Fruit fly (Drosophila melanogaster): ENCODE results near the gene gammaCOP.

Gene gammaCOP

dm6 chr3R:31606242-31607143 lies 34.5 kb downstream of the gammaCOP start:
- no peak for TF ChIP-seq CG33017 (tag; optimal IDR thresholded peaks at IDR 0.05)
- no peak for TF ChIP-seq Mnt (GFP tag; optimal IDR thresholded peaks at IDR 0.05)
- no peak for TF ChIP-seq CG1620 (GFP tag; optimal IDR thresholded peaks at IDR 0.05)
- TF ChIP-seq cnc (optimal IDR thresholded peaks at IDR 0.05) = no peak
- no peak for TF ChIP-seq pad (GFP tag; optimal IDR thresholded peaks at IDR 0.05)
- TF ChIP-seq CG12768 (GFP tag; optimal IDR thresholded peaks at IDR 0.05) = peak; percentile 2
- peak; percentile 6 for TF ChIP-seq Hr96 (GFP tag; optimal IDR thresholded peaks at IDR 0.05)
- no peak for TF ChIP-seq toe (GFP tag; optimal IDR thresholded peaks at IDR 0.05)

DNA sequence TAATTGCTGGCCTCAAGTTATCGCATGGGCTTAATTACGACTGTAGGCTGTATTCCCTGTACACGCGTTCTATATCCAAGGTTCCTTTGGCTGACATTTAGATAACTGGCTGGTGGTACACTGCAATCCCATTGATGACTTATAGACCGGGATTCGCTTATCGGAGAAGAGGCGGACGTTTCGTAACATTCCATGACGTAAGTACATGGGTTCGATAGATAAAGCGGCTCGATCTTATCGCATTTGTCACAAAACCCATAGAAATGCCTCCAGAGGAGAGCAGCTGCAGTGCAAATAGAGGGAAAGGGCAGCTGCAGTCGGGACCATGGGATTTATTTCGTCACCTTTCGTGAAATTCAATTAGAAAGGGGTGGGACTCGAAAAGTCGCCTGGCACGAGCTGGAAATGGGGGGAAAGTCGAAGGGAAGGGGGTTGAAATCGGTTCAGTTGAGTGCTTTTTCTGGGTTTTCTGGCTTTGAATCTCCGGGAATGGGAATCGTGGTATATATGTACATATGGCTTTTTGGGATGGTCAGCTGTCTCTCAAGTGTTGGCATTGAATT lies 35.4 kb downstream of the gammaCOP start:
- no peak for TF ChIP-seq CG11617 (GFP tag; optimal IDR thresholded peaks at IDR 0.05)

DNA sequence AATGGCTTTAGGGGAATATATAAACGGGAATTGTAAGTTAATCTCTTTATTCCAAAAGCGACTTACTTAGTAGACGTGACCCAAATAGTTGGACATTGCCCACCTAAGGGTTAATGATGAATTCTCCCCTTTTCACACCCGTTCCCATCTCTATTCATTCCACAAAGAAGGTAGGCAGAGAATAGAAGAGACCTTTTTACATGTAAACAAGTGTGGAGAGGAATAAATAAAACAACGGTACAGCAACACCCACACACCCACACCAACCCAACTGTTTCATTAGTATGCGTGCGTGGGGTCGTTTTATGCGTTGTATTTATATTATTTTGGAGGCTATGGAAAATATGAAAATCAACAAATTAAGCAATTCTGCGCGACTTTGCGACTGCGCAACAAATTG lies 36.1 kb downstream of the gammaCOP start:
- no peak for TF ChIP-seq CG11617 (GFP tag; optimal IDR thresholded peaks at IDR 0.05)
- no peak for TF ChIP-seq cnc (optimal IDR thresholded peaks at IDR 0.05)
- TF ChIP-seq CG14711 (tag; optimal IDR thresholded peaks at IDR 0.05) = no peak
- peak; percentile 71 for TF ChIP-seq ovo (GFP tag; optimal IDR thresholded peaks at IDR 0.05)

- TF ChIP-seq toe (GFP tag; optimal IDR thresholded peaks at IDR 0.05) (no peak), Clk (GFP tag; optimal IDR thresholded peaks at IDR 0.05) (peak; percentile 24), CG11617 (GFP tag; optimal IDR thresholded peaks at IDR 0.05) (peak; percentile 7), Hr96 (GFP tag; optimal IDR thresholded peaks at IDR 0.05) (peak; percentile 56), CG12768 (GFP tag; optimal IDR thresholded peaks at IDR 0.05) (peak; percentile 90), CG7101 (tag; optimal IDR thresholded peaks at IDR 0.05) (peak; percentile 37), ovo (GFP tag; optimal IDR thresholded peaks at IDR 0.05) (peak; percentile 75), CG7045 (GFP tag; optimal IDR thresholded peaks at IDR 0.05) (peak; percentile 25), cic (GFP tag; optimal IDR thresholded peaks at IDR 0.05) (peak; percentile 90), CG33017 (tag; optimal IDR thresholded peaks at IDR 0.05) (no peak), Crg-1 (GFP tag; optimal IDR thresholded peaks at IDR 0.05) (no peak), Mnt (GFP tag; optimal IDR thresholded peaks at IDR 0.05) (peak; percentile 39), CG1620 (GFP tag; optimal IDR thresholded peaks at IDR 0.05) (no peak), tj (GFP tag; optimal IDR thresholded peaks at IDR 0.05) (peak; percentile 51), bab1 (GFP tag; optimal IDR thresholded peaks at IDR 0.05) (peak; percentile 25), kay (GFP tag; ENCODE audit: borderline replicate concordance) (no peak), pad (GFP tag; optimal IDR thresholded peaks at IDR 0.05) (peak; percentile 99)
Observed at dm6 chr3R:31608438-31609188, 36.7 kb downstream of the gammaCOP start.

DNA sequence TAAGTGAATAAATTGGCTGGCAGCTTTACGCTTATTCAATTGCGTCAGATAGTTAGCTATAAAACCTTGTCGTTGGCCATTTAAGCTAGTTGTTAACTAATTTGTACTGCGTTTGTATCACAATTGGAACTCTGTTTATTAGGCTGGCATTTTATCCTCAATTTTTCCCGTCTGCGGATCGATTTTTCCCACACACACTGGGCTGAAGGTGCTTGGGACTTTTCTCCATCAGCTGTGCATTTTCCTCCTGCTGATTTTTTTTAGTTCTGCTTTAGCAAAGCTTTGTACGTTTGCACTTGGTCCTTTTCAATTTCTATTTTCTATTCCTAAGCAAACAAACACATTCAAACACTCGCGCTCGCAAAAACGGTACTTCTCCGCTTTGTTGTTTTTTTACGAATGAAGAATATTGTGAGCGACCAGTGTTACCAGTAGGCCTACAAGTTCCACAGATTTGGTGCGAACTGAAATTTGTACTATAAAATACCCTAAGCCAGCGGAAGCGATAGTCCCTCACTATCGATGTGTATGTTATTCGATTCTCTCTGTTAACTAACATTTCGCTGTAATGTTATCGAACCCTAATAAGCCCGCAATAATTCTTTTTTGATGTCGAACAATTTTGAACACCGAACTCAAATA lies 37.6 kb downstream of the gammaCOP start:
- peak; percentile 24 for TF ChIP-seq Clk (GFP tag; optimal IDR thresholded peaks at IDR 0.05)
- peak; percentile 79 for TF ChIP-seq bab1 (GFP tag; optimal IDR thresholded peaks at IDR 0.05)
- peak; percentile 9 for TF ChIP-seq CG12768 (GFP tag; optimal IDR thresholded peaks at IDR 0.05)
- peak; percentile 59 for TF ChIP-seq CG14711 (tag; optimal IDR thresholded peaks at IDR 0.05)
- TF ChIP-seq pad (GFP tag; optimal IDR thresholded peaks at IDR 0.05) = peak; percentile 25
- peak; percentile 19 for TF ChIP-seq Hr96 (GFP tag; optimal IDR thresholded peaks at IDR 0.05)
- TF ChIP-seq tj (GFP tag; optimal IDR thresholded peaks at IDR 0.05) = no peak
- peak; percentile 68 for TF ChIP-seq CG1620 (GFP tag; optimal IDR thresholded peaks at IDR 0.05)
- TF ChIP-seq kay (GFP tag; ENCODE audit: borderline replicate concordance) = no peak
- no peak for TF ChIP-seq Crg-1 (GFP tag; optimal IDR thresholded peaks at IDR 0.05)
- TF ChIP-seq ovo (GFP tag; optimal IDR thresholded peaks at IDR 0.05) = peak; percentile 83
- peak; percentile 59 for TF ChIP-seq CG33017 (tag; optimal IDR thresholded peaks at IDR 0.05)
- TF ChIP-seq Mnt (GFP tag; optimal IDR thresholded peaks at IDR 0.05) = peak; percentile 68
- peak; percentile 68 for TF ChIP-seq CG7101 (tag; optimal IDR thresholded peaks at IDR 0.05)

Measured in whole organism, adult.